Worm (Caenorhabditis elegans) whole organism, young adult: ENCODE results near the gene ani-2.

Experiments
- ama-1 ChIP-seq, 3 experiments: fragments of 150-350 bp in 1 of 3; sonication (generic microtip) in 2 of 3; optimal IDR thresholded peaks; 2 replicates each; lab custom pipeline; 2014 to 2018; ENCODE audit warnings: missing biosample characterization in 2 of 3, missing genetic modification characterization in 2 of 3, missing genetic modification reagents in 2 of 3
- ets-4 ChIP-seq: fragments of 200-800 bp; sonication (Bioruptor generic); optimal IDR thresholded peaks from 2 replicates; lab custom pipeline; 2018; ENCODE audit warnings: mild to moderate bottlenecking, missing genetic modification characterization, missing compliant biosample characterization
- nfya-1 ChIP-seq: sonication (generic microtip); optimal IDR thresholded peaks from 2 replicates; lab custom pipeline; 2017; ENCODE audit warnings: antibody characterized with exemption, missing compliant biosample characterization, missing genetic modification characterization, borderline replicate concordance; ENCODE audit not compliant: insufficient read depth
- rpc-1 ChIP-seq, 2 experiments: fragments of 150-350 bp in 1 of 2; sonication (generic microtip) in 1 of 2; optimal IDR thresholded peaks; 2 replicates each; lab custom pipeline; 2014 to 2018; ENCODE audit warnings: missing biosample characterization in 1 of 2, missing genetic modification characterization in 1 of 2, missing genetic modification reagents in 1 of 2, missing genotype in 1 of 2
- unc-62 ChIP-seq: fragments of 150-350 bp; optimal IDR thresholded peaks from 2 replicates; lab custom pipeline; 2014; ENCODE audit warnings: missing biosample characterization, missing genetic modification reagents, missing genetic modification characterization

DNA sequence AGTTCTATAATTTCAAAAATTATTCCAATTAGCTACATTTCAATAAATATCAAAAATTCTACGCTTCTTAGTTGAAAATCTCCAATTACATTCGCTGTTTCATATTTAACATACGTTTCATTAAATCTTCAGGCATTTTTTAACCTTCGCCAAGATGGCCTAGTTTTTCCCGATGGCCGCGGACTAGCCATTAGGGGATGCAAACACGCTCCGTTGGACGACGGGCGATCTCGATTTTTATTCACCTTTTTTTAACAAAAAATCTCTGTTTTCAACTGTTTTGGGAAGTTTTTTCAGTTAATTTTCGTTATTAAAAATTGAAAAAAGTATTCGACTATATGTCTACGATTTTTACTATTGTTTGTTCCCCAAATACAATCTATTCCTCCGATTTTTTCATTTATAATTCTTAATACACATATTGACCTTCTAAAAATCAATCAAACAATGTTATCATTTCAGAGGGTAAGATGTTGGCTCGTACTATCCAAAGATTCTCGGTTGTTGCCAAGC lies 18.1 kb upstream of the ani-2 start, which contains the start of gene F58F12.1:
- TF ChIP-seq nfya-1 (tag; lab: Kevin White, UChicago) (no peak), ets-4 (GFP tag; lab: Kevin White, UChicago) (no peak), unc-62 (no peak), ama-1 (optimal IDR thresholded peaks at IDR 0.05; lab: Kevin White, UChicago) (no peak), ama-1 (GFP tag; optimal IDR thresholded peaks at IDR 0.05; lab: Kevin White, UChicago) (no peak), rpc-1 (optimal IDR thresholded peaks at IDR 0.05; lab: Kevin White, UChicago) (no peak), rpc-1 (tag; optimal IDR thresholded peaks at IDR 0.05; lab: Kevin White, UChicago) (no peak)
